Worm (Caenorhabditis elegans) whole organism, L4/young adult: ENCODE measurements around the gene lys-5.

Experiments used
- W03F9.2 ChIP-seq: fragments of 150-350 bp; optimal IDR thresholded peaks from 2 replicates; lab custom pipeline; 2014; ENCODE audit warnings: missing biosample characterization, missing genetic modification characterization
- dao-5 ChIP-seq: sonication (generic microtip); optimal IDR thresholded peaks from 2 replicates; lab custom pipeline; 2016; ENCODE audit warnings: missing genotype, missing genetic modification characterization, moderate library complexity, missing compliant biosample characterization
- him-1 ChIP-seq: sonication (generic microtip); optimal IDR thresholded peaks from 2 replicates; lab custom pipeline; 2016; ENCODE audit warnings: missing genotype, missing genetic modification reagents, missing genetic modification characterization, missing compliant biosample characterization

The lys-5 gene

ce11 chrIV:11625482-11625881 is at the start of gene lys-5:
Gene lys-5 (minus strand): TSS chrIV:11625582.
- TF ChIP-seq dao-5 (tag; lab: Kevin White, UChicago) (no peak), him-1 (tag; lab: Kevin White, UChicago) (no peak), W03F9.2 (tag; lab: Kevin White, UChicago) (no peak)

DNA sequence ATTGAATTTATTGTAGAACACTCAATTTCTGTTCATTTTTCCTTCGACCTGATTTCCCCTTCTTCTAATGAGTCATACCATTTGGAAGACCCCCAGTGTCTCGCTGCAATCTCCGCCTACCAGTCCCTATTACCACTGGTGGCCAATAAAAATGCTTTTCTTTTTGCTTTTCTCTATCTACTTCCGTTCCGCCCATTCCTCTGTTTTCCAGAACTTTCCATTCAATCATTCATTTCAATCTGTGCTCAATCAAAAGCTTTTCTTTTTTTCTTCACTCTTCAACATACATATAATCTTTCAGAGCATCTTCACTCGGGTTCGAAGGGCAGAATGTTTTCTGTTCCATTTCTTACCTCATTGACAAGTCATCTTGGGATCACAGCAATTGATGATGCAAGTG is 48.2 kb upstream of the lys-5 start, which contains the start of gene inx-8:
inx-8 (plus strand) TSS at position 301 of the 400 bp plus-strand sequence.
- TF ChIP-seq W03F9.2 (tag; lab: Kevin White, UChicago) = no peak
- no peak for TF ChIP-seq him-1 (tag; lab: Kevin White, UChicago)
- TF ChIP-seq dao-5 (tag; lab: Kevin White, UChicago) = no peak

DNA sequence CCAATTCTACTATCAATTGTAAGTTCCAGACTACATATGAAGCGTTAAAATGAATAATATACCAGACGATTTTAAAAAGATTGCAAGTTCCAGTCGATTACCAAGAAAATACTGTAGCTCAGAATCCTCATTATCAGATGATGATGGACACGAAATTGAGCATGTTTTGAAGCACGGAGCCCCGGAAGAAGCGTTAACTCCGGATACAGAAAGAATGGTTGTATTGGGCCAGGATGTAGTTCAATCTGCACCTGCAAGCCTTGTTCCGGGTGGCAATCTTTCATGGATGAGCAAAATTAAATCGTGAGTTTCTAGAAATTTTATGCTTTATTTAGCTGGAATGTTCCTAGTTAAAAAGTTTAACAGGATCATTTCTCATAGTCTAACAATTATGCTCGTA is 42.6 kb upstream of the lys-5 start, which contains the start of gene atg-4.2:
atg-4.2 (plus strand) TSS at position 24 of the 400 bp plus-strand sequence.
- TF ChIP-seq him-1 (tag; lab: Kevin White, UChicago) = no peak
- no peak for TF ChIP-seq dao-5 (tag; lab: Kevin White, UChicago)
- TF ChIP-seq W03F9.2 (tag; lab: Kevin White, UChicago) = no peak

DNA sequence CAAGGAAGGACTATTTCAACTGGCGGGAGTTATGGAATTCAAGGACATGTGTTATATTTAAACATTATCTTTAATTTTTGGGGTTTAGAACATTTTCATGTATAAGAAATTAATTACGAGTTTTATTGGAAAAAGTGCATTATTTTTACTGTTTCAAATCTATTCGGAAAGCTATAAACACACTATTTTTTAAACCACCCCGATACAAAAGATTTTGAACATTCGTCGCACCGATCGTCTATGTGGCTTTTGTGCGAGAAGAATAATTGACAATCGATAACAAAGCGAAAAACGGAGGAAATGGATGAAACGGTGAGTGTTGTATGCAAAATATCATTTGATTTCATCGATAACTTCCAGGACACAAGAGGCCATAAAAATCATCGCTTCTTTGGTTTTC is 39.6 kb upstream of the lys-5 start, which contains the start of gene ZK809.9:
ZK809.9 (plus strand) TSS at position 301 of the 400 bp plus-strand sequence.
- TF ChIP-seq dao-5 (tag; lab: Kevin White, UChicago) (no peak), him-1 (tag; lab: Kevin White, UChicago) (no peak), W03F9.2 (tag; lab: Kevin White, UChicago) (no peak)

- TF ChIP-seq W03F9.2 (tag; lab: Kevin White, UChicago) (no peak), dao-5 (tag; lab: Kevin White, UChicago) (no peak), him-1 (tag; lab: Kevin White, UChicago) (no peak)
Measured at ce11 chrIV:11659794-11660312, 34.5 kb upstream of the lys-5 start, which contains the start of gene ZK792.1. Gene ZK792.1 (plus strand): TSS chrIV:11659844.

- no peak for TF ChIP-seq him-1 (tag; lab: Kevin White, UChicago)
- TF ChIP-seq dao-5 (tag; lab: Kevin White, UChicago) = no peak
- TF ChIP-seq W03F9.2 (tag; lab: Kevin White, UChicago) = no peak
Measured at ce11 chrIV:11656144-11656780, 30.9 kb upstream of the lys-5 start, which contains the start of gene ZK809.5. Gene ZK809.5 (plus strand): TSS chrIV:11656730.

DNA sequence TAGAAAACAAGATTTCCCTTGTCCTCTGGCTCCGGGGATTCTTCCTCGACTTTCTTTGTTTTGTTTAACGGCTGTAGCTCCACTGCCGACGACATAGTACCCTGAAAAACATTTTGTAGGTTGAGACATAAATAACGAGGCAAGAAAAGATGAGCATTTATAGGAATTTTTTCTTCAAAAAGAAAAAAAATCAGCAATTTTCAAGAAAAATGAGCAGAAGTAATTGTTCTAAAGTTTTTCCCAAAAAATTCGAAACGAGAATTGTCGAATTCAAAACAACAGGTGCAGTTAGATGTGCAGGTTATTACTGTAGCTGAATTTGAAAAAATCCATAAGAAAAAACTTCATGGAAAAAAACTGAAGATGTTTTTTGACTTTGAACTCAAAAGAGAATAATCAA is 30.0 kb upstream of the lys-5 start, which contains the start of gene ent-1:
ent-1 (minus strand) TSS at position 101 of the 400 bp plus-strand sequence.
- TF ChIP-seq dao-5 (tag; lab: Kevin White, UChicago) (no peak), W03F9.2 (tag; lab: Kevin White, UChicago) (no peak), him-1 (tag; lab: Kevin White, UChicago) (no peak)

ce11 chrIV:11651965-11652453 is 26.6 kb upstream of the lys-5 start, which contains the start of the genes acl-3 and ndub-6:
Gene acl-3 (minus strand): TSS chrIV:11652023.
Gene ndub-6 (plus strand): TSS chrIV:11652403.
- TF ChIP-seq him-1 (tag; lab: Kevin White, UChicago) (no peak), dao-5 (tag; lab: Kevin White, UChicago) (no peak), W03F9.2 (tag; lab: Kevin White, UChicago) (no peak)

DNA sequence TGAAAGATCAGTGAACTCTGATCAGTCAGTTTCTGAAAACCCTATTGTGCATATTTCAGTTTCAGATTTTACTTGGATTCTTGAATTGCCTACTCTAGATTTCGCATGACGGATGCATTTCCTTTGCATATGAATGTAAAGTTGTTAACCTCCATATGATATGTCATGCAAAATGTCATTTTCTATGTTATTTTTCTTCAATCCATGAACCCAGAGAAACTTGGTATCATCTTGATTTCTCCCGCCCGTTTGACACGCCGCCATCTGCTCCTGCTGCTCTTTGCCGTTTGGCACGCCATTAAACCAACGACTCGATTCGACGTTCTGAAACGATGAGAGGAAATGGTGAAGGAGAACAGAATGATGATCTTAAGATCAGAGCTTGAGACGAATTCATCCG is 25.0 kb upstream of the lys-5 start:
- no peak for TF ChIP-seq W03F9.2 (tag; lab: Kevin White, UChicago)
- no peak for TF ChIP-seq him-1 (tag; lab: Kevin White, UChicago)
- TF ChIP-seq dao-5 (tag; lab: Kevin White, UChicago) = no peak

- TF ChIP-seq him-1 (tag; lab: Kevin White, UChicago) (no peak), W03F9.2 (tag; lab: Kevin White, UChicago) (no peak), dao-5 (tag; lab: Kevin White, UChicago) (no peak)
Measured at ce11 chrIV:11649031-11649430, 23.6 kb upstream of the lys-5 start, which contains the start of gene ZK809.8. Gene ZK809.8 (minus strand): TSS chrIV:11649064.

DNA sequence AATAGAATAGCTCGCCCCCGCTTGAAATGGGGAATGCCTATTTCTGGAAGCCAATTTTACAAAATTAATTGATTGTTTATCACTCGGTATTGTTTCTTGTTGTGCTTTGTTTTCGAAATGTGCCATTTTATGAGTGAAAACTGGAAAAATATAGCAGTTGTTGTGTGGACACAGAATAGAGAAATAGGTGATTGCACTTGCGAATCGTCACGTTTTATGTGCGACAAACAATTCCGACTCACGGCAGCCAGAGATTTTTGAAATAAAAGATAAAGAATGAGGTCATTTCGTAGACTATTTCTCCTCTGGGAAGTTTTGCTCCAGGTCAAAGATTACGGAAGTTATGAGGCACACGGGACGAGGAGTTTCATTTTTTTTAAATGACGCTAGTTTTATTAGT is 21.5 kb upstream of the lys-5 start:
- TF ChIP-seq dao-5 (tag; lab: Kevin White, UChicago) (no peak), W03F9.2 (tag; lab: Kevin White, UChicago) (no peak), him-1 (tag; lab: Kevin White, UChicago) (no peak)

DNA sequence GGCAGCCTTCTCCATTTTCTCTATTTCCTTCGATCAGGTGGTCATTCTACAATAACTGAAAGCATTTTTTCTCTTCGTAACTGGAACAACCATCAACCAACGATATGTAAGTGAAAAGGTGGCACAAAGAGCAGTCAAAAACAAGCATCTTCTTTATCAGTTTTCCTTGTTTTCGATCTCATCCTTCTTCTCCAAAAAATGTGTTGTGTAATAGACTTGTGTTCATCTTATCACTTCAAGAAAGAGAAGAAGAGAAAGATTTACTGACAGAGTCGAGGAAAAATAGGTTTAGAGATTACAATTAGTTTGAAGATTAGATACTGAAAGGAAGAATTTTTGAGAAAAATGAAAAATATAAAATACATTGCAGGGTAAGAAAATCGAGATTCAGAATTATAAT is 20.0 kb upstream of the lys-5 start:
- TF ChIP-seq W03F9.2 (tag; lab: Kevin White, UChicago) (no peak), dao-5 (tag; lab: Kevin White, UChicago) (no peak), him-1 (tag; lab: Kevin White, UChicago) (no peak)

DNA sequence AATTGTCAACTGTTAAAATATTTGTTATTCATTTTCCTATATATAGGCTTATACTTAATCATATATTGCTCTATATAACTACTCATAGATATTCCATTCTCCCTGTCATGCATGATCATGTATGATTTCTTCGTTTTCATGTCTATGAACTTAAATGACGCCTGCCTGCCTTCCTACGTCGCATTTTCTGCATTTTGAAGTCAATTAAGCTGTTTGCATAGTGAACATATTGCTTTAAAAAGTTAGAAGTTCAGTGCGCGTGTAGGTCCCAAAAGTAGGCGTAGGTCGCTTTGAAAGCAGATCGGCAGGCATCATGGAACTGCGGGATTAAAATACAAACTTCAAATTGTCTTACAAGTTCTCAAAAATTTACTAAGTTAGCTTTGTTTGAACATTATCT is 19.3 kb upstream of the lys-5 start:
- no peak for TF ChIP-seq him-1 (tag; lab: Kevin White, UChicago)
- TF ChIP-seq W03F9.2 (tag; lab: Kevin White, UChicago) = no peak
- TF ChIP-seq dao-5 (tag; lab: Kevin White, UChicago) = no peak
